Fruit fly (Drosophila melanogaster): Measurements from ENCODE around the gene CG13010.
A peak's percentile ranks its signal among the peaks of the same experiment; 100 is the strongest.

Gene CG13010

dm6 chrX:16687400-16688105 is 8.8 kb upstream of the CG13010 start (continued):
- TF ChIP-seq CG17361 (GFP tag; IDR thresholded peaks at IDR 0.05) = 0 out of 3 replicates have a peak, but pooled peaks have one; percentile 29
- TF ChIP-seq CG11504 (tag; optimal IDR thresholded peaks at IDR 0.05) = peak; percentile 38
- peak; percentile 5 for TF ChIP-seq CG7839 (tag; optimal IDR thresholded peaks at IDR 0.05)
- TF ChIP-seq CG12659 (GFP tag; optimal IDR thresholded peaks at IDR 0.05) = peak; percentile 2
- peak; percentile 15 for TF ChIP-seq Sry-δ (GFP tag; optimal IDR thresholded peaks at IDR 0.05)

- TF ChIP-seq onecut (GFP tag; IDR thresholded peaks at IDR 0.05) (0 out of 2 replicates have a peak, but pooled peaks have one; percentile 7), Atf-2 (GFP tag; optimal IDR thresholded peaks at IDR 0.05) (peak; percentile 15), toy (GFP tag; IDR thresholded peaks at IDR 0.05) (no peak), tx (GFP tag; optimal IDR thresholded peaks at IDR 0.05) (peak; percentile 30), Hmr (GFP tag; optimal IDR thresholded peaks at IDR 0.05) (no peak), Xbp1 (GFP tag; optimal IDR thresholded peaks at IDR 0.05) (peak; percentile 57), vnd (GFP tag; IDR thresholded peaks at IDR 0.05; ENCODE audit: partially characterized antibody) (peak; percentile 58; the same call in 2 of the 3 replicates), Camta (GFP tag; optimal IDR thresholded peaks at IDR 0.05) (no peak), CG15696 (tag; optimal IDR thresholded peaks at IDR 0.05) (no peak), NfI (GFP tag; optimal IDR thresholded peaks at IDR 0.05) (peak; percentile 11), Dp (GFP tag; optimal IDR thresholded peaks at IDR 0.05) (peak; percentile 98), ro (GFP tag; IDR thresholded peaks at IDR 0.05) (no peak), knrl (GFP tag; IDR thresholded peaks at IDR 0.05; ENCODE audit: partially characterized antibody) (peak; percentile 80), wor (GFP tag; IDR thresholded peaks at IDR 0.05) (no peak), CG9727 (GFP tag; optimal IDR thresholded peaks at IDR 0.05) (no peak), CG14667 (GFP tag; IDR thresholded peaks at IDR 0.05) (no peak), HmgD (GFP tag; optimal IDR thresholded peaks at IDR 0.05) (peak; percentile 24), bbx (GFP tag; IDR thresholded peaks at IDR 0.05; ENCODE audit: partially characterized antibody) (peak; percentile 79), ase (GFP tag; IDR thresholded peaks at IDR 0.05) (no peak), gsb-n (tag; optimal IDR thresholded peaks at IDR 0.05) (peak; percentile 23), CG14710 (tag; optimal IDR thresholded peaks at IDR 0.05) (peak; percentile 38), sens (GFP tag) (peak; percentile 76), CG2889 (GFP tag; IDR thresholded peaks at IDR 0.05) (no peak), CG4404 (GFP tag; IDR thresholded peaks at IDR 0.05) (no peak), CG15479 (GFP tag; optimal IDR thresholded peaks at IDR 0.05) (peak; percentile 94), CG34376 (GFP tag; optimal IDR thresholded peaks at IDR 0.05) (no peak), CG2116 (GFP tag; optimal IDR thresholded peaks at IDR 0.05) (peak; percentile 85), Dfd (GFP tag; optimal IDR thresholded peaks at IDR 0.05) (peak in 1 of 2 experiments; percentile 31), D (optimal IDR thresholded peaks at IDR 0.05) (no peak), D (GFP tag; optimal IDR thresholded peaks at IDR 0.05) (no peak), cwo (GFP tag; optimal IDR thresholded peaks at IDR 0.05) (no peak), Sin3A (optimal IDR thresholded peaks at IDR 0.05) (peak; percentile 48), wek (GFP tag; optimal IDR thresholded peaks at IDR 0.05) (no peak), Dek (tag; optimal IDR thresholded peaks at IDR 0.05) (peak; percentile 28), Ets97D (GFP tag; optimal IDR thresholded peaks at IDR 0.05) (peak; percentile 81), salm (tag; optimal IDR thresholded peaks at IDR 0.05) (no peak), CG33557 (GFP tag; optimal IDR thresholded peaks at IDR 0.05) (peak; percentile 9), CG18011 (GFP tag; optimal IDR thresholded peaks at IDR 0.05) (peak; percentile 4), CHES-1-like (GFP tag; optimal IDR thresholded peaks at IDR 0.05) (peak; percentile 53), psq (GFP tag; optimal IDR thresholded peaks at IDR 0.05) (no peak), dan (GFP tag; IDR thresholded peaks at IDR 0.05) (no peak), CG3995 (GFP tag; optimal IDR thresholded peaks at IDR 0.05) (peak; percentile 62), sens-2 (GFP tag; IDR thresholded peaks at IDR 0.05) (no peak), CG4820 (GFP tag; optimal IDR thresholded peaks at IDR 0.05) (no peak)
Observed at dm6 chrX:16683765-16684164, 5.0 kb upstream of the CG13010 start, which contains the start of gene Axs. TSS of gene Axs (minus strand) at chrX:16683895.

All from whole organism, embryonic.